Fruit fly (Drosophila melanogaster): ENCODE measurements around the gene CG15167.

DNA sequence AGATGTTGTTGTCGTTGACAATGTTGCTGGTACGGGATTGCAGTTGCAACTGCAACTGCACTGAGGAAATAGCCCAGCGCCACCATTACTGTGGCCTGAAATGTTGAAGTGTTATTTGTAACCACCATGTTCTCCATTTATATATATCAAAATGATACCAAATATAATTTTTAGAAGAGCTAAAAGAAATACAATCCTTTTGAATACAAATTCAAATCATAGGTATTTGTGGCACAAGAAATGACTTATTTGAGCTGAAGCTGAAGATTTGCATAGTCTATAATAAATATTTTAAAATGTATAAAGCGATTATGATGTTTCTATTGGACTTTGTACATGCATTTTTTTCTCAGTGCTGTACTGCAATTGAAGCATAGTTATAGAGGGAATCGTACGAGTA is 20.6 kb upstream of the CG15167 start:
- TF ChIP-seq Sin3A (optimal IDR thresholded peaks at IDR 0.05) (no peak), Myc (optimal IDR thresholded peaks at IDR 0.05) (no peak), h (optimal IDR thresholded peaks at IDR 0.05) (no peak), psq (optimal IDR thresholded peaks at IDR 0.05) (no peak), insv (optimal IDR thresholded peaks at IDR 0.05) (no peak), ttk (optimal IDR thresholded peaks at IDR 0.05) (no peak)
